Fruit fly (Drosophila melanogaster): ENCODE data around the gene Cyp308a1.

Cyp308a1 gene

dm6 chrX:18669811-18670477 lies 39.7 kb upstream of the Cyp308a1 start:
- TF ChIP-seq Rel (GFP tag; optimal IDR thresholded peaks at IDR 0.05) (no peak), Rel (tag; optimal IDR thresholded peaks at IDR 0.05) (no peak), Dif (GFP tag; optimal IDR thresholded peaks at IDR 0.05; ENCODE audit: partially characterized antibody) (no peak), br (GFP tag; optimal IDR thresholded peaks at IDR 0.05) (no peak), brk (GFP tag; optimal IDR thresholded peaks at IDR 0.05) (no peak), pan (optimal IDR thresholded peaks at IDR 0.05) (no peak), dmrt93B (GFP tag; optimal IDR thresholded peaks at IDR 0.05) (no peak), ey (GFP tag; optimal IDR thresholded peaks at IDR 0.05) (no peak)

DNA sequence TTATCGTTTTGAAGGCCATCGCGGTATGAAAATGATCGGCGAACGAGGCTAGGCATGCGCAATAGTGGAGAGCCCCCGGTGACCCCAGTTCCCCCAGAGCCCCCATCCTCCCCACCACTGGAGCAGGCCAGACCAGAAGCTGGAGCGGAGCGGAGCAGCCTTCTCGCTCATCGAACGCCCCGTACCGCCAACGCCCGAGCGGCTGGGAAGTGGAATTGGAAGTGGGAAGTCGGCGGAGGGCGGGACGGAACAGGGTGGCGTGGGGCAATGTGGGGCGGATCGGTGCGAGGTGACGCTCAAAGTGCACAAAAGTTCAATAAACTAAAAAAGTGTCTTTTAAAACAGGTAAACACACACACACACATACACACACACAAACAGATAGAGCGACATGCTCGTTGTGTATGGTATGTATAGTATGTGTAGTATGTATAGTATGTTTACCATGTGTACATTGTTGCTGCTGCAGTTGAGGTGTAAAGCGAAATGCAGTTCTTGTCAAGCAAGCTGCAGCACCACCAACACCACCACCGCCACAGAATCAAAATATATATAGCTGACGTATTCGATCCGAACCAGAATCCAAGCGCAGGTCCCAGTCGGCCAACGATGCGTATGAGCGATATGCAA lies 38.0 kb upstream of the Cyp308a1 start:
- no peak for TF ChIP-seq Vsx2 (GFP tag; optimal IDR thresholded peaks at IDR 0.05; ENCODE audit: partially characterized antibody)
- no peak for TF ChIP-seq rgr (GFP tag; optimal IDR thresholded peaks at IDR 0.05)

dm6 chrX:18672900-18673529 lies 36.6 kb upstream of the Cyp308a1 start:
- no peak for TF ChIP-seq h (GFP tag; optimal IDR thresholded peaks at IDR 0.05)
- TF ChIP-seq Hr78 (GFP tag; optimal IDR thresholded peaks at IDR 0.05) = no peak
- no peak for TF ChIP-seq CrebA (GFP tag; optimal IDR thresholded peaks at IDR 0.05; ENCODE audit: borderline replicate concordance)
- TF ChIP-seq br (GFP tag; optimal IDR thresholded peaks at IDR 0.05) = no peak
- no peak for TF ChIP-seq Dfd (GFP tag; optimal IDR thresholded peaks at IDR 0.05)
- TF ChIP-seq Hr83 (GFP tag; optimal IDR thresholded peaks at IDR 0.05; ENCODE audit: poor library complexity, severe bottlenecking) = no peak
- no peak for TF ChIP-seq dmrt93B (GFP tag; optimal IDR thresholded peaks at IDR 0.05)
- no peak for TF ChIP-seq N (GFP tag; optimal IDR thresholded peaks at IDR 0.05)
- TF ChIP-seq sage (GFP tag; optimal IDR thresholded peaks at IDR 0.05) = no peak
- TF ChIP-seq HLH106 (tag; optimal IDR thresholded peaks at IDR 0.05) = no peak
- TF ChIP-seq CG9705 (GFP tag; optimal IDR thresholded peaks at IDR 0.05) = no peak
- TF ChIP-seq tai (GFP tag; optimal IDR thresholded peaks at IDR 0.05) = no peak
- TF ChIP-seq rgr (GFP tag; optimal IDR thresholded peaks at IDR 0.05) = no peak
- TF ChIP-seq GATAd (GFP tag; optimal IDR thresholded peaks at IDR 0.05) = no peak
- no peak for TF ChIP-seq OdsH (GFP tag; optimal IDR thresholded peaks at IDR 0.05)

dm6 chrX:18675272-18675671 lies 34.4 kb upstream of the Cyp308a1 start:
- TF ChIP-seq Vsx2 (GFP tag; optimal IDR thresholded peaks at IDR 0.05; ENCODE audit: partially characterized antibody) (no peak), Myc (optimal IDR thresholded peaks at IDR 0.05) (no peak), usp (GFP tag; optimal IDR thresholded peaks at IDR 0.05) (no peak), Sp1 (GFP tag; optimal IDR thresholded peaks at IDR 0.05) (no peak), br (GFP tag; optimal IDR thresholded peaks at IDR 0.05) (no peak), foxo (GFP tag; optimal IDR thresholded peaks at IDR 0.05) (no peak), h (GFP tag; optimal IDR thresholded peaks at IDR 0.05) (no peak), dsf (GFP tag; optimal IDR thresholded peaks at IDR 0.05; ENCODE audit: borderline replicate concordance) (no peak), Jra (GFP tag; optimal IDR thresholded peaks at IDR 0.05) (no peak), N (GFP tag; optimal IDR thresholded peaks at IDR 0.05) (no peak), rgr (GFP tag; optimal IDR thresholded peaks at IDR 0.05) (no peak), CrebA (GFP tag; optimal IDR thresholded peaks at IDR 0.05; ENCODE audit: borderline replicate concordance) (no peak), pan (optimal IDR thresholded peaks at IDR 0.05) (no peak), Dif (GFP tag; optimal IDR thresholded peaks at IDR 0.05; ENCODE audit: partially characterized antibody) (no peak), Rel (GFP tag; optimal IDR thresholded peaks at IDR 0.05) (no peak), Rel (tag; optimal IDR thresholded peaks at IDR 0.05) (no peak), ey (GFP tag; optimal IDR thresholded peaks at IDR 0.05) (no peak), OdsH (GFP tag; optimal IDR thresholded peaks at IDR 0.05) (no peak), sage (GFP tag; optimal IDR thresholded peaks at IDR 0.05) (no peak), woc (GFP tag; optimal IDR thresholded peaks at IDR 0.05) (no peak)

DNA sequence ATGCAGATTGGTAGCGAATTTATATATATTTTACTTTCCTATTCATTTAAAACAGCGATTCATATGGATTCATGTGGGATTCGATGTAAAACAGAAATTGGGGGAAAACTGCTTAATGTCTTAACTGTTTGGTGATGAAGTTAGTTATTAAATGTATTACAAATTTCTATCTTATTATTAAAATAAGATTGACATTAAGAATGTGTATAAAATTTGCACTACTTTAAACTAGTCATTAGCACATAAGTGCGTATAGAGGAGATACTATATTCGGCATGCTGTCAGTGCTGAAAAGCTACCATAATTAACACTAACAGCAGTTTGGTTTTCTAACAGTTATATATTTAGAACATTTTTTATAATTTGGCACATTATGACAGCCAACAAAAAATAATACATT lies 34.0 kb upstream of the Cyp308a1 start:
- TF ChIP-seq Dif (GFP tag; optimal IDR thresholded peaks at IDR 0.05; ENCODE audit: partially characterized antibody) = no peak
- TF ChIP-seq GATAd (GFP tag; optimal IDR thresholded peaks at IDR 0.05) = no peak
- no peak for TF ChIP-seq psq (GFP tag; optimal IDR thresholded peaks at IDR 0.05)
- TF ChIP-seq usp (GFP tag; optimal IDR thresholded peaks at IDR 0.05) = no peak
- no peak for TF ChIP-seq rgr (GFP tag; optimal IDR thresholded peaks at IDR 0.05)
- no peak for TF ChIP-seq OdsH (GFP tag; optimal IDR thresholded peaks at IDR 0.05)

Measured in whole organism, wandering third instar larva.